Fruit fly (Drosophila melanogaster) whole organism, embryonic: Measurements from ENCODE around the gene St2.

Experiments
- CG11398 ChIP-seq: fragments of 200-800 bp; sonication (Bioruptor generic); optimal IDR thresholded peaks from 2 replicates; lab custom pipeline; 2016; ENCODE audit warnings: missing biosample characterization, missing genetic modification characterization
- CG11456 ChIP-seq: fragments of 200-800 bp; sonication (Bioruptor generic); IDR thresholded peaks from 3 replicates; pipeline ENCODE4 v1.3.6; 2022; ENCODE audit warnings: missing biosample characterization, missing genetic modification characterization
- CG11560 ChIP-seq: fragments of 200-800 bp; sonication (Bioruptor generic); IDR thresholded peaks from 3 replicates; pipeline ENCODE4 v1.3.6; 2022; ENCODE audit warnings: missing biosample characterization, missing genetic modification characterization
- CG11723 ChIP-seq: fragments of 200-800 bp; sonication (Bioruptor generic); optimal IDR thresholded peaks from 2 replicates; lab custom pipeline; 2017; ENCODE audit warnings: missing biosample characterization, mild to moderate bottlenecking, missing genetic modification characterization
- CG12236 ChIP-seq: fragments of 200-800 bp; sonication (Bioruptor generic); optimal IDR thresholded peaks from 2 replicates; lab custom pipeline; 2016; ENCODE audit warnings: missing biosample characterization, missing genetic modification characterization
- CG13123 ChIP-seq: fragments of 200-800 bp; sonication (Bioruptor generic); optimal IDR thresholded peaks from 2 replicates; lab custom pipeline; 2016; ENCODE audit warnings: missing biosample characterization, missing genetic modification characterization
- CG1602 ChIP-seq: fragments of 200-800 bp; sonication (Bioruptor generic); optimal IDR thresholded peaks from 3 replicates; lab custom pipeline; 2016; ENCODE audit warnings: missing biosample characterization, missing genetic modification characterization
- CG17612 ChIP-seq: fragments of 200-800 bp; sonication (Bioruptor generic); IDR thresholded peaks from 2 replicates; pipeline ENCODE4 v1.3.6; 2022; ENCODE audit warnings: missing biosample characterization, missing genetic modification characterization
- CG2120 ChIP-seq: fragments of 200-800 bp; sonication (Bioruptor generic); optimal IDR thresholded peaks from 3 replicates; lab custom pipeline; 2016; ENCODE audit warnings: missing biosample characterization, missing genetic modification characterization
- CG4820 ChIP-seq: fragments of 200-800 bp; sonication (Bioruptor generic); optimal IDR thresholded peaks from 3 replicates; lab custom pipeline; 2016; ENCODE audit warnings: missing biosample characterization, missing genetic modification characterization
- CG6272 ChIP-seq: fragments of 200-800 bp; sonication (Bioruptor generic); IDR thresholded peaks from 2 replicates; pipeline ENCODE4 v1.3.6; 2022; ENCODE audit warnings: missing biosample characterization, missing genetic modification characterization
- CG7357 ChIP-seq: fragments of 200-800 bp; sonication (Bioruptor generic); IDR thresholded peaks from 3 replicates; pipeline ENCODE4 v1.3.6; 2022; ENCODE audit warnings: missing biosample characterization, missing genetic modification characterization
- CG7745 ChIP-seq: fragments of 200-800 bp; sonication (Bioruptor generic); optimal IDR thresholded peaks from 2 replicates; lab custom pipeline; 2018; ENCODE audit warnings: missing biosample characterization, mild to moderate bottlenecking, missing genetic modification characterization, moderate library complexity
- CG8478 ChIP-seq: fragments of >200 bp; optimal IDR thresholded peaks from 2 replicates; lab custom pipeline; 2018
- Chrac-16 ChIP-seq: fragments of 200-800 bp; sonication (Bioruptor generic); optimal IDR thresholded peaks from 3 replicates; lab custom pipeline; 2016; ENCODE audit warnings: missing biosample characterization, missing genetic modification characterization
- D19A ChIP-seq: fragments of 200-800 bp; optimal IDR thresholded peaks from 3 replicates; lab custom pipeline; 2019; ENCODE audit warnings: missing biosample characterization, mild to moderate bottlenecking, missing genetic modification characterization, moderate library complexity
- Dfd ChIP-seq, 2 experiments: fragments of >200 bp; optimal IDR thresholded peaks; 2 replicates each; lab custom pipeline; 2017; ENCODE audit warnings: missing biosample characterization in 2 of 2, missing genetic modification characterization in 2 of 2
- Fer2 ChIP-seq: fragments of 200-800 bp; sonication (Bioruptor generic); optimal IDR thresholded peaks from 2 replicates; lab custom pipeline; 2018; ENCODE audit warnings: missing biosample characterization, mild to moderate bottlenecking, missing genetic modification characterization, moderate library complexity
- GATAe ChIP-seq: fragments of 200-800 bp; sonication (Bioruptor generic); conservative IDR thresholded peaks from 2 replicates; pipeline ENCODE4 v1.3.6; 2022; ENCODE audit warnings: missing biosample characterization, missing genetic modification characterization
- HLH3B ChIP-seq: fragments of 200-800 bp; sonication (Bioruptor generic); IDR thresholded peaks from 2 replicates; pipeline ENCODE4 v1.3.6; 2022; ENCODE audit warnings: missing biosample characterization, missing genetic modification characterization
- HLHmδ ChIP-seq: fragments of 200-800 bp; sonication (Bioruptor generic); optimal IDR thresholded peaks from 2 replicates; lab custom pipeline; 2018; ENCODE audit warnings: missing biosample characterization, mild to moderate bottlenecking, missing genetic modification characterization, moderate library complexity
- Hey ChIP-seq: fragments of 200-800 bp; sonication (Bioruptor generic); optimal IDR thresholded peaks from 3 replicates; lab custom pipeline; 2018; ENCODE audit warnings: missing biosample characterization, mild to moderate bottlenecking, missing genetic modification characterization
- Hmx ChIP-seq: fragments of 200-800 bp; sonication (Bioruptor generic); optimal IDR thresholded peaks from 2 replicates; lab custom pipeline; 2016; ENCODE audit warnings: missing biosample characterization, missing genetic modification characterization
- MTF-1 ChIP-seq: fragments of 200-800 bp; sonication (Bioruptor generic); optimal IDR thresholded peaks from 2 replicates; lab custom pipeline; 2018; ENCODE audit warnings: missing biosample characterization, mild to moderate bottlenecking, missing genetic modification characterization, borderline replicate concordance
- Med ChIP-seq: fragments of 200-800 bp; sonication (Bioruptor generic); peaks from one replicate; lab custom pipeline; 2016; ENCODE audit warnings: missing biosample characterization, missing genetic modification characterization, mild to moderate bottlenecking, inconsistent platforms, moderate library complexity
- Mrtf ChIP-seq: fragments of 200-800 bp; sonication (Bioruptor generic); IDR thresholded peaks from 3 replicates; pipeline ENCODE4 v1.3.6; 2022; ENCODE audit warnings: missing biosample characterization, missing genetic modification characterization
- NC2β ChIP-seq: fragments of 200-800 bp; sonication (Bioruptor generic); optimal IDR thresholded peaks from 2 replicates; lab custom pipeline; 2016; ENCODE audit warnings: missing biosample characterization, missing genetic modification characterization
- Nf-YB ChIP-seq: fragments of 200-800 bp; sonication (Bioruptor generic); optimal IDR thresholded peaks from 3 replicates; lab custom pipeline; 2019; ENCODE audit warnings: missing biosample characterization, mild to moderate bottlenecking, missing genetic modification characterization, moderate library complexity
- Rfx ChIP-seq: fragments of 200-800 bp; sonication (Bioruptor generic); IDR thresholded peaks from 2 replicates; pipeline ENCODE4 v1.3.6; 2022; ENCODE audit warnings: missing biosample characterization, missing genetic modification characterization
- ap ChIP-seq: fragments of 200-800 bp; sonication (Bioruptor generic); IDR thresholded peaks from 2 replicates; pipeline ENCODE4 v1.3.6; 2022; ENCODE audit warnings: missing biosample characterization, missing genetic modification characterization
- bbx ChIP-seq: fragments of 200-800 bp; sonication (Bioruptor generic); IDR thresholded peaks from 2 replicates; pipeline ENCODE4 v1.3.6; 2022; ENCODE audit warnings: missing biosample characterization, missing genetic modification characterization; ENCODE audit not compliant: partially characterized antibody
- cato ChIP-seq: fragments of 200-800 bp; sonication (Bioruptor generic); optimal IDR thresholded peaks from 2 replicates; lab custom pipeline; 2016; ENCODE audit warnings: missing biosample characterization, missing genetic modification characterization, borderline replicate concordance
- ci ChIP-seq: fragments of 200-800 bp; sonication (Bioruptor generic); IDR thresholded peaks from 3 replicates; pipeline ENCODE4 v1.3.6; 2022; ENCODE audit warnings: missing biosample characterization, missing genetic modification characterization
- crc ChIP-seq: fragments of 200-800 bp; sonication (Bioruptor generic); optimal IDR thresholded peaks from 2 replicates; lab custom pipeline; 2016; ENCODE audit warnings: missing biosample characterization, missing genetic modification characterization
- crp ChIP-seq, 2 experiments: fragments of 200-800 bp; sonication (Bioruptor generic); optimal IDR thresholded peaks; 2 replicates in 1 of 2; 3 replicates in 1 of 2; lab custom pipeline; 2017; ENCODE audit warnings: missing biosample characterization in 2 of 2, missing genetic modification characterization in 2 of 2, mild to moderate bottlenecking in 1 of 2, moderate library complexity in 1 of 2
- dimm ChIP-seq: fragments of 200-800 bp; sonication (Bioruptor generic); IDR thresholded peaks from 2 replicates; pipeline ENCODE4 v1.3.6; 2022; ENCODE audit warnings: missing biosample characterization, missing genetic modification characterization
- ewg ChIP-seq: fragments of 200-800 bp; sonication (Bioruptor generic); optimal IDR thresholded peaks from 3 replicates; lab custom pipeline; 2017; ENCODE audit warnings: mild to moderate bottlenecking, missing biosample characterization, missing genetic modification reagents, missing genetic modification characterization
- exex ChIP-seq: fragments of 200-800 bp; sonication (Bioruptor generic); optimal IDR thresholded peaks from 4 replicates; lab custom pipeline; 2018; ENCODE audit warnings: missing biosample characterization, mild to moderate bottlenecking, missing genetic modification characterization, moderate library complexity
- fd96Cb ChIP-seq: fragments of 200-800 bp; sonication (Bioruptor generic); optimal IDR thresholded peaks from 2 replicates; lab custom pipeline; 2018; ENCODE audit warnings: missing biosample characterization, mild to moderate bottlenecking, missing genetic modification characterization, moderate library complexity
- gsb ChIP-seq: fragments of 200-800 bp; sonication (Bioruptor generic); IDR thresholded peaks from 2 replicates; pipeline ENCODE4 v1.3.6; 2022; ENCODE audit warnings: missing biosample characterization, missing genetic modification characterization
- insv ChIP-seq, 2 experiments: fragments of 200-800 bp; sonication (Bioruptor generic); optimal IDR thresholded peaks; 3 replicates each; lab custom pipeline; 2016 to 2018; ENCODE audit warnings: missing biosample characterization in 2 of 2, missing genetic modification characterization in 2 of 2
- lbe ChIP-seq: fragments of 200-800 bp; sonication (Bioruptor generic); optimal IDR thresholded peaks from 2 replicates; lab custom pipeline; 2016; ENCODE audit warnings: missing biosample characterization, mild to moderate bottlenecking, missing genetic modification characterization
- maf-S ChIP-seq: fragments of 200-800 bp; sonication (Bioruptor generic); optimal IDR thresholded peaks from 2 replicates; lab custom pipeline; 2016; ENCODE audit warnings: missing biosample characterization, missing genetic modification characterization
- nmo ChIP-seq: fragments of 200-800 bp; sonication (Bioruptor generic); optimal IDR thresholded peaks from 2 replicates; lab custom pipeline; 2018; ENCODE audit warnings: missing biosample characterization, mild to moderate bottlenecking, missing genetic modification characterization, moderate library complexity
- pzg ChIP-seq: fragments of 200-800 bp; sonication (Bioruptor generic); optimal IDR thresholded peaks from 3 replicates; lab custom pipeline; 2018; ENCODE audit warnings: missing biosample characterization, mild to moderate bottlenecking, missing genetic modification characterization, moderate library complexity
- repo ChIP-seq: fragments of 200-800 bp; sonication (Bioruptor generic); optimal IDR thresholded peaks from 2 replicates; lab custom pipeline; 2016; ENCODE audit warnings: missing biosample characterization, missing genetic modification characterization
- sens-2 ChIP-seq: fragments of 200-800 bp; sonication (Bioruptor generic); IDR thresholded peaks from 2 replicates; pipeline ENCODE4 v1.3.6; 2022; ENCODE audit warnings: missing biosample characterization, missing genetic modification characterization
- tio ChIP-seq: fragments of 200-800 bp; sonication (Bioruptor generic); optimal IDR thresholded peaks from 2 replicates; lab custom pipeline; 2017; ENCODE audit warnings: missing biosample characterization, missing genetic modification characterization, inconsistent platforms
- trh ChIP-seq: fragments of 200-800 bp; sonication (Bioruptor generic); optimal IDR thresholded peaks from 2 replicates; lab custom pipeline; 2016; ENCODE audit warnings: missing biosample characterization, missing genetic modification characterization
- twi ChIP-seq: fragments of 200-800 bp; optimal IDR thresholded peaks from 2 replicates; lab custom pipeline; 2019; ENCODE audit warnings: missing biosample characterization, mild to moderate bottlenecking, missing genetic modification characterization, moderate library complexity
- z ChIP-seq: fragments of 200-800 bp; sonication (Bioruptor generic); IDR thresholded peaks from 3 replicates; pipeline ENCODE4 v1.3.6; 2022; ENCODE audit warnings: missing biosample characterization, missing genetic modification characterization

Gene St2

DNA sequence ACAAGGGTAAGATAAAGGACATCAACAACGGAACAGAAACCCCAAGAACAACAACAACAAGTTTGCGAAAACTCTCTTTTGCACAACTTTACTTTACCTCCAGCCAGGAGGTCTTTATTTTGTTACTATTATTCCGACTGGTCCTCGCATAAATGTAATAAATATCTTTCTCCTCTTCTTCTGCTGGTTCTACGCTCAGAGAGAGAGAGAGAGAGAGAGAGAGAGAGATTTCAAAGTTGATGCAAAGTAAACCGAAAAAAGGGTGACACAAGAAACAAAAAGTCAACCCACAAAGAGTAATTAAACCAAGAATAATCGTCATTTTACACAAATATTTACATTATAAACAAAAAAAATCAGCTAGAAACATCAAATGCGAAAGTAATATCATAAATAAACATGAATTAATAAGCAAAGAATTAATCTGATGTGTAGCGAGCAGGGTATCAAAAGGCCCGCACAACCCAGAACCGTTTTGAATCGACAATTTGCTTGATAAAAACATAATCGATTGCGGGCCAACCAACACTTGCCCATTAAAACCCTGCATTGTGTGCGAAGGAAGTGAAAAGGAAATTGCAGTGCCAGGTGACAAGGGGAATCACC, 21.5 kb upstream of the St2 start (continued):
- TF ChIP-seq GATAe (GFP tag; lab: Robert Waterston, UW) (no peak), CG2120 (peak; percentile 38), Nf-YB (peak; percentile 2), CG11723 (GFP tag; lab: Kevin White, UChicago) (no peak), dimm (GFP tag; lab: Robert Waterston, UW) (no peak), MTF-1 (no peak), CG11560 (tag; lab: Robert Waterston, UW) (no peak), Fer2 (no peak), D19A (tag; lab: Kevin White, UChicago) (peak; percentile 67), twi (tag; lab: Kevin White, UChicago) (no peak), Hmx (GFP tag; lab: Kevin White, UChicago) (no peak), CG11398 (GFP tag; lab: Kevin White, UChicago) (no peak), CG1602 (GFP tag; lab: Kevin White, UChicago) (no peak), HLHmδ (GFP tag; lab: Kevin White, UChicago) (no peak), CG7745 (tag; lab: Kevin White, UChicago) (no peak), crp (GFP tag; optimal IDR thresholded peaks at IDR 0.05; lab: Kevin White, UChicago) (no peak), NC2β (GFP tag; lab: Kevin White, UChicago) (no peak), trh (GFP tag; lab: Kevin White, UChicago) (no peak), sens-2 (GFP tag; lab: Robert Waterston, UW) (no peak), z (GFP tag; lab: Robert Waterston, UW) (no peak), crc (GFP tag; lab: Kevin White, UChicago) (no peak), CG6272 (GFP tag; lab: Robert Waterston, UW) (no peak), pzg (GFP tag; lab: Kevin White, UChicago) (no peak), CG12236 (GFP tag; lab: Kevin White, UChicago) (no peak)

DNA sequence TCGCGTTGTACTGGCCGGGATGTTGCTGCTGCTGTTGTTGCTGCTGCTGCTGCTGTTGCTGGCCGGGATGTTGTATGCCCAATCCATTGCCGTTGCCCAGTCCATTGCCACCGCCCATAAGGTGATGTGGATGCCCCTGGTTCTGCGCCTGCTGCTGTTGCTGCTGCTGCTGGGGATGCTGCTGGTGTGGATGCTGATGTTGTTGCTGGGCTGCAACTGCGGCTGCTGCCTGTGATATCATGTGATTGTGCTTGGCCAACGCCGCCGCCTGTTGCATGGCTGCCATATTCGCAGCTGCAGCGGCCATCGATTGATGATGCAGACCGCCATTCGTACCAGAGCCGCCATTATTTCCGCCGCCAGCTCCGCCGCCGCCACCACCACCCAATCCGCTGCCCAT, 19.3 kb upstream of the St2 start:
- peak in 1 of 2 experiments; percentile 68 for TF ChIP-seq Dfd (GFP tag; optimal IDR thresholded peaks at IDR 0.05; lab: Kevin White, UChicago)
- TF ChIP-seq CG17612 (GFP tag; lab: Robert Waterston, UW), result 0 out of 2 replicates have a peak, but pooled peaks have one; percentile 23
- TF ChIP-seq nmo (GFP tag; lab: Kevin White, UChicago), result no peak
- no peak for TF ChIP-seq Mrtf (GFP tag; lab: Robert Waterston, UW)
- TF ChIP-seq HLH3B (GFP tag; lab: Robert Waterston, UW), result no peak
- TF ChIP-seq Hey (tag; lab: Kevin White, UChicago), result no peak
- TF ChIP-seq fd96Cb (tag; lab: Kevin White, UChicago), result no peak
- peak; percentile 57 for TF ChIP-seq Med
- TF ChIP-seq CG7357 (GFP tag; lab: Robert Waterston, UW), result no peak
- TF ChIP-seq bbx (GFP tag; lab: Robert Waterston, UW), result no peak
- no peak for TF ChIP-seq repo (GFP tag; lab: Kevin White, UChicago)
- TF ChIP-seq CG11456 (GFP tag; lab: Robert Waterston, UW), result 0 out of 3 replicates have a peak, but pooled peaks have one; percentile 45
- TF ChIP-seq CG4820 (GFP tag; lab: Kevin White, UChicago), result no peak
- no peak for TF ChIP-seq ci
- no peak for TF ChIP-seq CG2120
- peak; percentile 48 for TF ChIP-seq CG8478 (lab: Kevin White, UChicago)
- no peak for TF ChIP-seq gsb
- no peak for TF ChIP-seq CG13123 (GFP tag; lab: Kevin White, UChicago)
- TF ChIP-seq Rfx (GFP tag; lab: Robert Waterston, UW), result no peak
- no peak for TF ChIP-seq CG11560 (tag; lab: Robert Waterston, UW)
- no peak for TF ChIP-seq tio (GFP tag; lab: Kevin White, UChicago)
- no peak for TF ChIP-seq ap (GFP tag; lab: Robert Waterston, UW)
- no peak for TF ChIP-seq maf-S
- TF ChIP-seq Chrac-16, result no peak
- TF ChIP-seq lbe (GFP tag; lab: Kevin White, UChicago), result no peak
- no peak for TF ChIP-seq exex (tag; lab: Kevin White, UChicago)
- TF ChIP-seq insv (GFP tag; optimal IDR thresholded peaks at IDR 0.05; lab: Kevin White, UChicago), result no peak
- no peak for TF ChIP-seq ewg (GFP tag; lab: Kevin White, UChicago)
- no peak for TF ChIP-seq cato
